Worm (Caenorhabditis elegans) whole organism, early embryonic: ENCODE results near the gene F35C5.1.

Experiments
- B0310.2 ChIP-seq: sonication (generic microtip); optimal IDR thresholded peaks from 2 replicates; lab custom pipeline; 2016; ENCODE audit warnings: mild to moderate bottlenecking, missing genetic modification characterization, missing compliant biosample characterization
- F13C5.2 ChIP-seq: sonication (generic microtip); optimal IDR thresholded peaks from 2 replicates; lab custom pipeline; 2017; ENCODE audit warnings: mild to moderate bottlenecking, missing genetic modification characterization, inconsistent platforms, missing compliant biosample characterization
- aly-1 ChIP-seq: sonication (generic microtip); optimal IDR thresholded peaks from 2 replicates; lab custom pipeline; 2016; ENCODE audit warnings: missing genetic modification characterization, missing compliant biosample characterization
- ama-1 ChIP-seq: fragments of 150-350 bp; optimal IDR thresholded peaks from 2 replicates; lab custom pipeline; 2014
- ceh-13 ChIP-seq: fragments of 200-800 bp; sonication (Bioruptor generic); optimal IDR thresholded peaks from 2 replicates; lab custom pipeline; 2018; ENCODE audit warnings: mild to moderate bottlenecking, missing genetic modification characterization, missing compliant biosample characterization
- ceh-36 ChIP-seq: sonication (generic microtip); optimal IDR thresholded peaks from 2 replicates; lab custom pipeline; 2016; ENCODE audit warnings: missing genetic modification characterization, inconsistent platforms, missing compliant biosample characterization
- ets-7 ChIP-seq: sonication (generic microtip); optimal IDR thresholded peaks from 2 replicates; lab custom pipeline; 2016; ENCODE audit warnings: missing genotype, missing genetic modification characterization, missing compliant biosample characterization
- flt-1 ChIP-seq: fragments of 200-800 bp; sonication (Bioruptor generic); IDR thresholded peaks from 2 replicates; pipeline ENCODE4 v1.3.6; 2022; ENCODE audit warnings: missing genetic modification characterization, missing compliant biosample characterization
- hmbx-1 ChIP-seq: sonication (generic microtip); optimal IDR thresholded peaks from 2 replicates; lab custom pipeline; 2016; ENCODE audit warnings: mild to moderate bottlenecking, missing genetic modification characterization, missing compliant biosample characterization
- hmg-4 ChIP-seq: fragments of 200-800 bp; sonication (Bioruptor generic); optimal IDR thresholded peaks from 2 replicates; lab custom pipeline; 2018; ENCODE audit warnings: mild to moderate bottlenecking, missing genetic modification characterization, missing compliant biosample characterization
- hnd-1 ChIP-seq: sonication (generic microtip); optimal IDR thresholded peaks from 2 replicates; lab custom pipeline; 2016; ENCODE audit warnings: missing genetic modification characterization, missing compliant biosample characterization
- pes-1 ChIP-seq: fragments of 200-800 bp; sonication (Bioruptor generic); IDR thresholded peaks from 2 replicates; pipeline ENCODE4 v1.3.6; 2022; ENCODE audit warnings: missing genetic modification reagents, missing genetic modification characterization, missing compliant biosample characterization
- scrt-1 ChIP-seq: fragments of 200-800 bp; sonication (Bioruptor generic); IDR thresholded peaks from 2 replicates; pipeline ENCODE4 v1.3.6; 2022; ENCODE audit warnings: missing genetic modification characterization, missing compliant biosample characterization
- sea-1 ChIP-seq: fragments of 200-800 bp; sonication (Bioruptor generic); conservative IDR thresholded peaks from 2 replicates; pipeline ENCODE4 v1.3.6; 2022; ENCODE audit warnings: missing genetic modification characterization, missing compliant biosample characterization
- tbx-11 ChIP-seq: fragments of 200-800 bp; sonication (Bioruptor generic); IDR thresholded peaks from 2 replicates; pipeline ENCODE4 v1.3.6; 2022; ENCODE audit warnings: missing genetic modification characterization, missing compliant biosample characterization
- tbx-37 ChIP-seq: fragments of 200-800 bp; sonication (Bioruptor generic); conservative IDR thresholded peaks from 2 replicates; pipeline ENCODE4 v1.3.6; 2022; ENCODE audit warnings: missing genetic modification reagents, missing genetic modification characterization, missing compliant biosample characterization
- tra-4 ChIP-seq: sonication (generic microtip); optimal IDR thresholded peaks from 2 replicates; lab custom pipeline; 2017; ENCODE audit warnings: missing genetic modification characterization, missing compliant biosample characterization

The F35C5.1 gene

ce11 chrII:12880406-12880805 is at the start of gene F35C5.1:
F35C5.1 (plus strand) TSS chrII:12880804.
- TF ChIP-seq pes-1 (GFP tag; lab: Robert Waterston, UW) (no peak), scrt-1 (GFP tag; lab: Robert Waterston, UW) (no peak), hmbx-1 (no peak), tbx-37 (GFP tag; lab: Robert Waterston, UW) (no peak), sea-1 (GFP tag; lab: Robert Waterston, UW) (no peak), B0310.2 (tag; lab: Kevin White, UChicago) (no peak), ceh-36 (tag; lab: Kevin White, UChicago) (no peak), tbx-11 (GFP tag; lab: Robert Waterston, UW) (no peak), tra-4 (tag; lab: Kevin White, UChicago) (no peak), hnd-1 (tag; lab: Kevin White, UChicago) (no peak), hmg-4 (no peak), aly-1 (no peak), flt-1 (no peak), ceh-13 (GFP tag; lab: Kevin White, UChicago) (no peak)

DNA sequence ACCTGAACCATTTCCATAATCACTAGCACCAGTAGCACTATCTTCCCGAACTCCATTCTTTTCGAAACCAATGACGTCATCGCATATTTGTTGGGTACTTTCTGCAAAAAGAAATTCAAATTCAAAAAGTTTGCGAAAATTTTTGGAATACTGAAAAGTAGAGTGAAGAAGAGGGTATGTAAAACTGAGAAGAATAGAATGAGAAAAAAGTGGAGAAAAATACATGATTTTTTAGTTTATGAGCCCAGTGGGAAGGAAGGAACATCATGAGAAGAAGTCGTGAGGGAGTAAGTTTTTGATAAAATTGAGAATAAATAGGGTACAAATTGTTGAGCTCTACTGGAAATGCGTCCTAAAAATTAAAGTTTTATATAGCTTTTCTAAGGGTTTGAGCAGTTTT is 40.5 kb upstream of the F35C5.1 start, which contains the start of gene lgc-35:
Gene lgc-35, minus strand, starts transcription at position 101 of the 400 bp plus-strand sequence.
- no peak for TF ChIP-seq tra-4 (tag; lab: Kevin White, UChicago)
- TF ChIP-seq hmbx-1 = no peak
- TF ChIP-seq aly-1 = no peak
- no peak for TF ChIP-seq tbx-11 (GFP tag; lab: Robert Waterston, UW)
- TF ChIP-seq B0310.2 (tag; lab: Kevin White, UChicago) = no peak
- no peak for TF ChIP-seq ceh-13 (GFP tag; lab: Kevin White, UChicago)
- no peak for TF ChIP-seq flt-1
- TF ChIP-seq ets-7 (tag; lab: Kevin White, UChicago) = no peak
- TF ChIP-seq hnd-1 (tag; lab: Kevin White, UChicago) = no peak
- TF ChIP-seq tbx-37 (GFP tag; lab: Robert Waterston, UW) = no peak
- TF ChIP-seq scrt-1 (GFP tag; lab: Robert Waterston, UW) = no peak
- TF ChIP-seq ceh-36 (tag; lab: Kevin White, UChicago) = no peak
- no peak for TF ChIP-seq pes-1 (GFP tag; lab: Robert Waterston, UW)
- TF ChIP-seq F13C5.2 (tag; lab: Kevin White, UChicago) = no peak
- no peak for TF ChIP-seq hmg-4
- no peak for TF ChIP-seq ama-1 (lab: Kevin White, UChicago)
- no peak for TF ChIP-seq sea-1 (GFP tag; lab: Robert Waterston, UW)

DNA sequence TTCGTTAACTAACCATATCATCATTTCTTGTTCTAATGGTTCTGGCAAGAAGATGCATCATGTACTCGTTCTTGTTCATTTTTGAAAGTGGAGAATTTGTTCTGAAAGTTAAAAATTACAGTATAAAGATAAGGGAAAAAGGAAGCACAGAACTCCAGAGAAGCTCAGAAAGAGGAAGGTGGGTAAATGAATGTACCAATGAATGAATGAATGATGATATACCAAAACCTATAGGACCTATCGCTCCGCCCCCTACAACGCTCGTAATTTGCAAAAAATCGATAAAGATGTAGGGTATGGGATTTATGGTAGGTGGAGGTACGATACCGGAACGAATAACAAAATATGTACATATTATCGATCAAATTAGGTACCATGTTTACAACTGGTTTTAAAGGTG is 32.9 kb upstream of the F35C5.1 start, which contains the start of gene pes-10:
Gene pes-10, minus strand, starts transcription at position 101 of the 400 bp plus-strand sequence.
- TF ChIP-seq F13C5.2 (tag; lab: Kevin White, UChicago) (no peak), ama-1 (lab: Kevin White, UChicago) (no peak), scrt-1 (GFP tag; lab: Robert Waterston, UW) (no peak), tbx-37 (GFP tag; lab: Robert Waterston, UW) (no peak), ceh-36 (tag; lab: Kevin White, UChicago) (no peak), hnd-1 (tag; lab: Kevin White, UChicago) (no peak), sea-1 (GFP tag; lab: Robert Waterston, UW) (no peak), B0310.2 (tag; lab: Kevin White, UChicago) (no peak), ets-7 (tag; lab: Kevin White, UChicago) (no peak), hmg-4 (no peak), tbx-11 (GFP tag; lab: Robert Waterston, UW) (no peak), ceh-13 (GFP tag; lab: Kevin White, UChicago) (no peak), tra-4 (tag; lab: Kevin White, UChicago) (no peak)

ce11 chrII:12850129-12850528 is 30.5 kb upstream of the F35C5.1 start, which contains the start of gene Y46G5A.28:
Y46G5A.28 (plus strand) TSS chrII:12850429.
- no peak for TF ChIP-seq B0310.2 (tag; lab: Kevin White, UChicago)
- TF ChIP-seq ceh-13 (GFP tag; lab: Kevin White, UChicago) = no peak
- TF ChIP-seq sea-1 (GFP tag; lab: Robert Waterston, UW) = no peak
- TF ChIP-seq tbx-37 (GFP tag; lab: Robert Waterston, UW) = no peak
- TF ChIP-seq hmbx-1 = no peak

- TF ChIP-seq F13C5.2 (tag; lab: Kevin White, UChicago) (no peak), aly-1 (no peak), scrt-1 (GFP tag; lab: Robert Waterston, UW) (no peak), ceh-13 (GFP tag; lab: Kevin White, UChicago) (no peak), sea-1 (GFP tag; lab: Robert Waterston, UW) (no peak), hmbx-1 (no peak), pes-1 (GFP tag; lab: Robert Waterston, UW) (no peak), ets-7 (tag; lab: Kevin White, UChicago) (no peak), ceh-36 (tag; lab: Kevin White, UChicago) (no peak), ama-1 (lab: Kevin White, UChicago) (no peak), tbx-11 (GFP tag; lab: Robert Waterston, UW) (no peak), tra-4 (tag; lab: Kevin White, UChicago) (no peak), flt-1 (no peak), tbx-37 (GFP tag; lab: Robert Waterston, UW) (no peak), B0310.2 (tag; lab: Kevin White, UChicago) (no peak), hmg-4 (no peak)
Observed at ce11 chrII:12855900-12856299, 24.7 kb upstream of the F35C5.1 start, which contains the start of gene Y46G5A.29. Y46G5A.29 (plus strand) TSS chrII:12856200.

DNA sequence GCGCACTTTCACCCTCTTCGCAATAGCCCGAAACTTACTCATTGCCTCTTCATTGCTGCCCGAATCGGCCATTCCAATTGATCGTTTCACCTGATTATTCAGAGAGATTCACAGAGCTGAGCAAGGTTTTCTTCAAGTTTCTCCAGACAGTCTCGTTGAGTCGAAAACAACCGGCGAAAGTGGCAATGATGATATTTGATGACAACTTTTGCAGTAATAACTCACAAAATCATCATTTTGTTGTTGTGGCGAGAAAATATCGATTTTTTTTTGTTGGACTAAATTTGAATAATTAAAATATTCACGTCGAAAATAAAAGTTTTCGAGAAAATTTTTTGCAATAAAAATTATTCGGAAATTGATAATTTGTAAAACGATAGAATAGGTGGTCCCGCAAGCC is 15.0 kb upstream of the F35C5.1 start, which contains the start of gene snf-5:
Gene snf-5, minus strand, starts transcription at position 182 of the 400 bp plus-strand sequence.
- TF ChIP-seq aly-1 = no peak
- no peak for TF ChIP-seq hnd-1 (tag; lab: Kevin White, UChicago)
- TF ChIP-seq pes-1 (GFP tag; lab: Robert Waterston, UW) = no peak
- TF ChIP-seq tra-4 (tag; lab: Kevin White, UChicago) = no peak
- TF ChIP-seq ceh-13 (GFP tag; lab: Kevin White, UChicago) = no peak
- no peak for TF ChIP-seq ceh-36 (tag; lab: Kevin White, UChicago)
- TF ChIP-seq F13C5.2 (tag; lab: Kevin White, UChicago) = no peak
- no peak for TF ChIP-seq hmbx-1
- no peak for TF ChIP-seq sea-1 (GFP tag; lab: Robert Waterston, UW)
- TF ChIP-seq ama-1 (lab: Kevin White, UChicago) = no peak
- no peak for TF ChIP-seq flt-1
- TF ChIP-seq B0310.2 (tag; lab: Kevin White, UChicago) = no peak
- TF ChIP-seq ets-7 (tag; lab: Kevin White, UChicago) = no peak
- TF ChIP-seq tbx-37 (GFP tag; lab: Robert Waterston, UW) = no peak
- no peak for TF ChIP-seq scrt-1 (GFP tag; lab: Robert Waterston, UW)
